Worm (Caenorhabditis elegans): ENCODE data around the gene srg-47.

Gene srg-47

ce11 chrV:14595984-14596383 is 39.9 kb upstream of the srg-47 start:
- TF ChIP-seq elt-2 (tag; optimal IDR thresholded peaks at IDR 0.05) (peak; percentile 72), fkh-10 (GFP tag; optimal IDR thresholded peaks at IDR 0.05) (no peak)

ce11 chrV:14594943-14595342 is 38.9 kb upstream of the srg-47 start:
- TF ChIP-seq snpc-4 (tag; optimal IDR thresholded peaks at IDR 0.05) (no peak), skn-1 (tag; optimal IDR thresholded peaks at IDR 0.05) (no peak), nhr-67 (tag; optimal IDR thresholded peaks at IDR 0.05) (no peak), elt-2 (tag; optimal IDR thresholded peaks at IDR 0.05) (peak; percentile 3), elt-3 (tag; optimal IDR thresholded peaks at IDR 0.05) (no peak)

ce11 chrV:14594103-14594502 is 38.0 kb upstream of the srg-47 start:
- no peak for TF ChIP-seq ztf-4 (tag; optimal IDR thresholded peaks at IDR 0.05)
- no peak for TF ChIP-seq elt-2 (tag; optimal IDR thresholded peaks at IDR 0.05)
- TF ChIP-seq nhr-67 (tag; optimal IDR thresholded peaks at IDR 0.05): no peak
- no peak for TF ChIP-seq skn-1 (tag; optimal IDR thresholded peaks at IDR 0.05)
- TF ChIP-seq fkh-2 (tag; optimal IDR thresholded peaks at IDR 0.05): no peak
- TF ChIP-seq ceh-16 (tag; optimal IDR thresholded peaks at IDR 0.05): no peak
- no peak for TF ChIP-seq elt-3 (tag; optimal IDR thresholded peaks at IDR 0.05)
- TF ChIP-seq lin-39 (tag; optimal IDR thresholded peaks at IDR 0.05): no peak
- no peak for TF ChIP-seq mml-1 (tag; optimal IDR thresholded peaks at IDR 0.05)
- no peak for TF ChIP-seq unc-39 (tag; optimal IDR thresholded peaks at IDR 0.05)
- no peak for TF ChIP-seq elt-1 (tag; optimal IDR thresholded peaks at IDR 0.05)
- no peak for TF ChIP-seq nhr-77 (tag; optimal IDR thresholded peaks at IDR 0.05)
- TF ChIP-seq ceh-82 (tag; optimal IDR thresholded peaks at IDR 0.05): no peak
- no peak for TF ChIP-seq pqm-1 (tag; optimal IDR thresholded peaks at IDR 0.05)
- TF ChIP-seq fos-1 (tag; optimal IDR thresholded peaks at IDR 0.05): no peak
- no peak for TF ChIP-seq ama-1 (optimal IDR thresholded peaks at IDR 0.05)
- no peak for TF ChIP-seq egl-27 (tag; optimal IDR thresholded peaks at IDR 0.05)
- no peak for TF ChIP-seq daf-12 (tag; optimal IDR thresholded peaks at IDR 0.05)
- no peak for TF ChIP-seq nfya-1 (tag; optimal IDR thresholded peaks at IDR 0.05; ENCODE audit: insufficient read depth)
- TF ChIP-seq nhr-23 (tag; optimal IDR thresholded peaks at IDR 0.05): no peak

ce11 chrV:14585351-14585750 is 29.3 kb upstream of the srg-47 start, which contains the start of gene Y40H4A.2:
Gene Y40H4A.2 (minus strand): TSS chrV:14585451.
- TF ChIP-seq lin-15B (tag; optimal IDR thresholded peaks at IDR 0.05): no peak
- TF ChIP-seq pha-4 (tag; optimal IDR thresholded peaks at IDR 0.05): no peak
- no peak for TF ChIP-seq fkh-10 (GFP tag; optimal IDR thresholded peaks at IDR 0.05)
- TF ChIP-seq nhr-25 (tag; optimal IDR thresholded peaks at IDR 0.05): no peak
- TF ChIP-seq elt-1 (tag; optimal IDR thresholded peaks at IDR 0.05): no peak
- no peak for TF ChIP-seq nhr-23 (tag; optimal IDR thresholded peaks at IDR 0.05)
- no peak for TF ChIP-seq mdl-1 (tag; optimal IDR thresholded peaks at IDR 0.05)
- no peak for TF ChIP-seq ceh-16 (tag; optimal IDR thresholded peaks at IDR 0.05)
- no peak for TF ChIP-seq ZK546.5 (tag; optimal IDR thresholded peaks at IDR 0.05)
- no peak for TF ChIP-seq nhr-43 (tag; optimal IDR thresholded peaks at IDR 0.05; ENCODE audit: poor library complexity, severe bottlenecking)
- TF ChIP-seq egl-5 (tag; optimal IDR thresholded peaks at IDR 0.05): no peak
- no peak for TF ChIP-seq ceh-9 (tag; optimal IDR thresholded peaks at IDR 0.05)
- no peak for TF ChIP-seq daf-12 (tag; optimal IDR thresholded peaks at IDR 0.05)
- no peak for TF ChIP-seq egl-27 (tag; optimal IDR thresholded peaks at IDR 0.05)
- TF ChIP-seq nhr-77 (tag; optimal IDR thresholded peaks at IDR 0.05): no peak
- TF ChIP-seq ceh-28 (tag; optimal IDR thresholded peaks at IDR 0.05): no peak
- no peak for TF ChIP-seq R02D3.7 (tag; optimal IDR thresholded peaks at IDR 0.05)
- TF ChIP-seq lin-39 (tag; optimal IDR thresholded peaks at IDR 0.05): no peak
- TF ChIP-seq pqm-1 (tag; optimal IDR thresholded peaks at IDR 0.05): no peak

ce11 chrV:14579619-14580018 is 23.5 kb upstream of the srg-47 start, which contains the start of gene gar-3:
Gene gar-3 (minus strand): TSS chrV:14579719.
- TF ChIP-seq pqm-1 (tag; optimal IDR thresholded peaks at IDR 0.05) (no peak), lin-39 (tag; optimal IDR thresholded peaks at IDR 0.05) (no peak), mdl-1 (tag; optimal IDR thresholded peaks at IDR 0.05) (no peak), lsy-12 (tag; optimal IDR thresholded peaks at IDR 0.05) (no peak), ceh-28 (tag; optimal IDR thresholded peaks at IDR 0.05) (no peak), daf-12 (tag; optimal IDR thresholded peaks at IDR 0.05) (no peak), nfya-1 (tag; optimal IDR thresholded peaks at IDR 0.05; ENCODE audit: insufficient read depth) (no peak), egl-5 (tag; optimal IDR thresholded peaks at IDR 0.05) (no peak), unc-62 (GFP tag; optimal IDR thresholded peaks at IDR 0.05) (no peak), elt-2 (tag; optimal IDR thresholded peaks at IDR 0.05) (no peak), nhr-25 (tag; optimal IDR thresholded peaks at IDR 0.05) (no peak), mml-1 (tag; optimal IDR thresholded peaks at IDR 0.05) (no peak), hmg-11 (tag; optimal IDR thresholded peaks at IDR 0.05) (no peak), lin-15B (tag; optimal IDR thresholded peaks at IDR 0.05) (no peak), R02D3.7 (tag; optimal IDR thresholded peaks at IDR 0.05) (no peak), ztf-11 (tag; optimal IDR thresholded peaks at IDR 0.05) (no peak), nhr-23 (tag; optimal IDR thresholded peaks at IDR 0.05) (no peak), eor-1 (tag; optimal IDR thresholded peaks at IDR 0.05) (no peak)

Measured in whole organism, L3 larva.